Worm (Caenorhabditis elegans) whole organism, L4/young adult: ENCODE data around the gene F22B7.1.

Experiments
- W03F9.2 ChIP-seq: fragments of 150-350 bp; optimal IDR thresholded peaks from 2 replicates; lab custom pipeline; 2014; ENCODE audit warnings: missing biosample characterization, missing genetic modification characterization
- dao-5 ChIP-seq: sonication (generic microtip); optimal IDR thresholded peaks from 2 replicates; lab custom pipeline; 2016; ENCODE audit warnings: missing genotype, missing genetic modification characterization, moderate library complexity, missing compliant biosample characterization
- him-1 ChIP-seq: sonication (generic microtip); optimal IDR thresholded peaks from 2 replicates; lab custom pipeline; 2016; ENCODE audit warnings: missing genotype, missing genetic modification reagents, missing genetic modification characterization, missing compliant biosample characterization

Gene F22B7.1

DNA sequence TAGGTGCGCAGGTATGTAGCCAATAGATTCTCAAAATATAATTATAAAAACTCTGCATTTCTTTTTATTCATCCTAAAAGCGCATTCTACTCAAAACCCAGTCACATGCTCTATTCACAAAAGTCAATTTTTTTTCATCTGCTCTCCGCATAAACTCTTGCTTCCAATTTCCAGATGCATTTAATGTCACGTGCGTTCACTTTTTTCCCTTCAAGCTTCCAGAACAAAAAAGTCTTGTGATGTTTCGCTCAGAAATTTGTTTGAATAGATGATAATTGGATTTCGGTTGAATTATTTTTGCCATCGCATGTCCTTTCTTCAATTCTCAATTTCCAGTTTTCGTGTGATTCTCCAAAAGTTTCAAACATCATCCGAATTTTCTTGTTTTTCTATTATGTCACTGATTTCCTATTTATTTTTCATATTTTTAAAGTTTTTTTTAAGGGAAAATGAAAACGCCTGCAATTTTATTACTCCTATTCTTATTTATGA is at the start of gene F22B7.1:
TSS of gene F22B7.1 (plus strand) at position 442 of the 492 bp plus-strand sequence.
- TF ChIP-seq him-1 (tag; lab: Kevin White, UChicago) (no peak), W03F9.2 (tag; lab: Kevin White, UChicago) (no peak)

DNA sequence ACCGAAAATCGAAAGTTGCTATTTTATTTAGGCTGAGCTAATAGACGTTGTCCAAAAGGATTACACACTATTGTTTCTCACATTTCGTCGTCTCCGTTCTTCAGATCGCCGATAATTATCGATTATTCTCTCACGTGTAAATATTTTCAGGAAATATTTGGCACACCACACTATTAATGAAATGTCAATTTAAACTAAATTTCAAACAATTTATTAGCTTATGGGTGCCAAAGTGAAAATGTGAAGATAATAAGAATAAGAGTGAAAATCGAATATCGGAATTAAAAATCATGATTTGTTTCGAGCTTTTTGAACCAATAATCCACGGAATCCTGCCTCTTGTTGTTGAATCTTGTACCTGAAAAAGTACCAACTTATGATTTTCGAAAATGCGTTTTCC is 48.6 kb upstream of the F22B7.1 start, which contains the start of gene C06E1.11:
TSS of gene C06E1.11 (minus strand) at position 101 of the 400 bp plus-strand sequence.
- TF ChIP-seq W03F9.2 (tag; lab: Kevin White, UChicago) (no peak), dao-5 (no peak), him-1 (tag; lab: Kevin White, UChicago) (no peak)

DNA sequence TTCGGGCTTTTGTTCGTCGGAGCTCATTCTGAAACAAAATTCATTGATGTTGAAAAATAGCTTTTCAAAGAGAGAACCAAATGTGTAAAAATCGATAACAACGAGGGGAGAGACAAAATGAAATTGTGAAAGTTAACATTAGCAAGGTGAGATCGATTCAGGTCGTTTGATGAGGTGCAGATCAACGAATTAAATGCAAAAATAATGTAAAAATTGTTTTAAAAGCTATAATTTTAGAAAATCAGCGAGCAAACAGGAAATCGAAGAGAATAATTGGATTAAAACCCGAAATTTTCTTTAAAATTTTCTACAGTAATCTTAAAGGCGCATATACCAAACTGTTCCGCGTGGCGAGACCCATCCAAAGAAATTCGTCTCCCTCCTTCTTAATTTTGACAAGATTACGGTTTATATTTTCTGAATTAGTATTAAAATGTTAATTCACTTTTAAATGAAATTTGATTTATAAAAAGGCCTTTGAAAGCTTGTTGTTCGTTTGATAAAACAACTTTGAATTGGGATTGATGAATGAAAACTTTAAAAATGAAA is 46.7 kb upstream of the F22B7.1 start, which contains the start of gene C13G5.2:
TSS of gene C13G5.2 (minus strand) at position 51 of the 549 bp plus-strand sequence.
- no peak for TF ChIP-seq dao-5
- TF ChIP-seq W03F9.2 (tag; lab: Kevin White, UChicago) = peak; percentile 37
- no peak for TF ChIP-seq him-1 (tag; lab: Kevin White, UChicago)

DNA sequence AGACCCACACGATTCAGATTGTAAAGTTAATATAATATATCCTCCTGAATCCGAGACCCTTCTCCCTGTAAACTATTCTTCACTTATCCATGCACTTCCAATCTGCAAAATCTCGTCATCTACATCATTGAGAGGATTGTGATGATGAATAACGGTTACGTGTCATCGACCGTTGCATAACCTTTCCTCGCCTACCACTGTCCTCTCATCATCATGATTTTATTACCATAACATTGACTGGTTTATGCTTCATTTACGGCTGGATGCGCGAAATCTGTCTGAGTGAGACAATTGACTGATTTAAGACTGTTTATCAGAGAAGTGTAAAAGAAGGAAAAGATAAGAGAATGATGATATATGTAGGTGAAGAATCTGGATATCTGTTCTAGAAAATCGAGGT is 44.9 kb upstream of the F22B7.1 start:
- TF ChIP-seq him-1 (tag; lab: Kevin White, UChicago) (no peak), dao-5 (no peak), W03F9.2 (tag; lab: Kevin White, UChicago) (no peak)

DNA sequence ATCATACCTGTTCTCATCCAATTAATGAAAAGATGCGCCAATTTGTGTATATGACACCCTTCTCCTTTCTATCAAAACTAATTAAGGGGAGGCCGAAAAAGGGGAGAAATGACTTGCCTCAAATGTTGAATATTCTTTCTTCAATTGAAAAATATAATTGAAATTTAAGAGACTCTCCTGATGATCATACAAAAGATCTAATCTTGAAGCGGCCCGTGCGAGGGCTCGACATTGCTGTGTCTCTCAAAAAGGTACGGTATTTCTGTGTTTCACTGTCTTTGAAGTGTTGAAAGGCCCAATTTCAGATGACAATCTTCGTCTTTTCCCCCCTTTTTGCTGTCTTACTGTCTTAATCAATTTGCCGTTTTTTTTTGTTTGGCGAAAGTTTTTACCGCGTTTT is 44.1 kb upstream of the F22B7.1 start:
- no peak for TF ChIP-seq him-1 (tag; lab: Kevin White, UChicago)
- no peak for TF ChIP-seq W03F9.2 (tag; lab: Kevin White, UChicago)
- TF ChIP-seq dao-5 = no peak

DNA sequence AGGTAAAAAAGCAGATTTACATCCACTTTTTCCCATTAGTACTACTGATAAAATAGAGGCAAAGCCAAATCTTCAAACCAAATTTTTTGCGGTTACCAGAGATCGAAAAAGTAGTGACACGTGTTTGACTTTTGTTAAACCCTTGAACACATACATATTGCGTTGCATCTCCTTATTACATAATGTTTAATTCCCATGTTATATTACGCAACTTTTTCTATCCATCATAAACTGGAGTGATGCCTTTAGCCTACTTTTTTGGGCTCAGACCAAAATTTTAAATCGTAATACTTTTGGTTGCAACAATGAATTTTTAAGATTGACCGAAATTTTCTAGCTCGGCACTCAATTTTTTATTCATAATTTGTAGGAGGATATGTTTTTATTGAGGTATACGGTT is 43.2 kb upstream of the F22B7.1 start:
- TF ChIP-seq him-1 (tag; lab: Kevin White, UChicago) (no peak), dao-5 (no peak), W03F9.2 (tag; lab: Kevin White, UChicago) (no peak)

DNA sequence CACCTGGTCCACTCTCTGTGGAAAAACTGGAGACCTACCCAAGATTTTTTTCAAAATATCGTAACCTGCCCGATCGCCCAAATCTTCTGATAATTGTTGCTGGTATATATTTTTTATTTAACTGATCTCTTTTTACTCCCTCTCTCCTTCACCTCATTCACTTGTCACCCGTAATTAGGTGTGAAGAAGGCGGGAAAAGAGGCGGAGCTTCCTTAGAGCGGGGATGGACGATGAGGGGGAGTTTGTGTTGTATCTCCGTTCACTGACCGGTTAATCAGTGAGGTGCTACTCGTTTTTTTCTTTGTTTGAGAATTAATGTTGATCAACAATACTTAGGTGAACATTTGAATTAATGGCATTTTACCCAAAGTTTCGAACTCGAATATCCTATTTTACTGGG is 42.7 kb upstream of the F22B7.1 start, which contains the start of gene ceh-16:
TSS of gene ceh-16 (plus strand) at position 301 of the 400 bp plus-strand sequence.
- TF ChIP-seq him-1 (tag; lab: Kevin White, UChicago) (no peak), W03F9.2 (tag; lab: Kevin White, UChicago) (no peak), dao-5 (no peak)

DNA sequence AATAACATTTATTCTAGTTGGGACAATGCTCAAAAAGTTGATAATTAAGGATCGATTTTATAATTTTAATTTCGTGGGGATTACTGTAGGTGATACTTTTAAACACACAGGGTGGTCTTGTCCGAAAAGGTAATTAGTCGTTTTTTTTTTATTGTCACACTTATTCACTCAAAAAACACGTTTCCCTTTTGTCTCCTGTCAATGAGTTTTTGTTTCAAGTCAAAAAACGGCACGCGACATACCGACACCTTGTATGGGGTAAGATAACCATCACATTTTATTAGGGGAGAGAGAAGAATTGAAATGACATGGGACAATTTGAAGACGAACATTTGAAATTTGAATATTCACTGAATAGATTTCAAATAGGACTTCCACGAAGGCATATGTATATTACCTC is 40.0 kb upstream of the F22B7.1 start:
- TF ChIP-seq dao-5 = no peak
- no peak for TF ChIP-seq W03F9.2 (tag; lab: Kevin White, UChicago)
- no peak for TF ChIP-seq him-1 (tag; lab: Kevin White, UChicago)

DNA sequence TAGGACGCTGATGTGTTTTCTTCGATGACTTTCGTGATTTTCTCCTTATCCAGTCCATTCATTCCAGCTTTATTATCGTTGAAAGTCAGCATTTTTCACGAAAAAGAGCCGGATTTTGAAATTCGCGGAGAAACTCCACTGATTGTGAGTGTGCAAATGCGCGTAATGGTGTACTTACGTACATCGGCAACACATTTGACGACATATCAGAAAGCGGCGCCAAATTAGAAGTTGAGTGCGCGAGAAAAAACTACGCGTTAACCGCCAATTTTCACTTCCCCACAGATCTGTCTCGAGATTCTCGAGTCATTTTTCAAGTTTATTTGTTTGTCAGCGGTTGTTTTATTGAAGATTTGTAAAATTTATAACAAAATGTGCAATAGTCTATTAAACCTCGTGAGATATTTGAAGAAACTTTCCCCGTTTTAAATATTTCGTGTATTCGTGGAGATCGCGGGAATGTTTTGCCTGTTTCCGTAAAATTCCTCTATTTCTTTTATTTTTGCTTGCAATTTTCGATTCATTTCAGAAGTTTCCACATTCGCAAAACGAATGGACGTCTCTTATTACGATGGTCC is 36.6 kb upstream of the F22B7.1 start, which contains the start of the genes polk-1 and gpr-1:
TSS of gene polk-1 (minus strand) at position 186 of the 578 bp plus-strand sequence.
TSS of gene gpr-1 (plus strand) at position 528 of the 578 bp plus-strand sequence.
- no peak for TF ChIP-seq W03F9.2 (tag; lab: Kevin White, UChicago)
- no peak for TF ChIP-seq dao-5
- TF ChIP-seq him-1 (tag; lab: Kevin White, UChicago) = no peak

DNA sequence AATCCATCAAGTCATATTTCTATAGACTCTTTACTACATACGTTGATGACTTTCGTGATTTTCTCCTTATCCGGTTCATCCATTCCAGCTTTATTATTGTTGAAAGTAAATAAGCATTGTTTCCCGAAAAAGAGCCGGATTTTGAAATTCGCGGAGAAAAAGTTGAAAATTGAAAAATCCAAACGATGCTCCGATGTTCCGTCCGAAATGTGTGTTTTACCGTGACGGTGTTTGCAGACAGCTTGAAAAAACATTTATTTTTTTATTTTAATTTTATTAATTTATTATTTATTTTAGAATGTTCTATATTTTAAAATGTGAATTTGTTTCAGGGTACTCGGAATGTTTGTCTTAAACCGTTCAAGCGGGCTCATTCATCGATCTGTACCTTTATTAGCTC is 34.3 kb upstream of the F22B7.1 start, which contains the start of gene dnj-10:
TSS of gene dnj-10 (plus strand) at position 333 of the 400 bp plus-strand sequence.
- TF ChIP-seq W03F9.2 (tag; lab: Kevin White, UChicago) (peak; percentile 81), him-1 (tag; lab: Kevin White, UChicago) (no peak)

DNA sequence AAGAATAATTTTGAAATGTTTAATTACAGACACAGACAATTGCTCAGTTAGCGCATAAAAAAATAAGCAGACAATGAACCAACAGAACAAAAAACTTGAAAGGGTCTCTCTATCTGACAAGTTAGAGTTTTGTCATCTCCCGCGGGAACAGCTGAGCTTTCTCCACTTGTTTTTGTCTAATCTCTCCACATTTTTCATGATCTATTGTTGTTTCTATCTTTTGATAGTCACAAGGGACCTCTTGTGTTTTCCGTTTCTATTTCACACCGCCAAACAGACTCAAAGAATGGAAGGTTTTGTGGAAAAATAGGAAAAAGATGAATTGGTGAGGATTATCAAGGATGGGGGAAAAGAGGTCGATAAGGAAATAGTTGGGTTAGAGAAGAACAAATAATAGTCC is 28.3 kb upstream of the F22B7.1 start:
- TF ChIP-seq him-1 (tag; lab: Kevin White, UChicago) (no peak), dao-5 (no peak), W03F9.2 (tag; lab: Kevin White, UChicago) (no peak)

DNA sequence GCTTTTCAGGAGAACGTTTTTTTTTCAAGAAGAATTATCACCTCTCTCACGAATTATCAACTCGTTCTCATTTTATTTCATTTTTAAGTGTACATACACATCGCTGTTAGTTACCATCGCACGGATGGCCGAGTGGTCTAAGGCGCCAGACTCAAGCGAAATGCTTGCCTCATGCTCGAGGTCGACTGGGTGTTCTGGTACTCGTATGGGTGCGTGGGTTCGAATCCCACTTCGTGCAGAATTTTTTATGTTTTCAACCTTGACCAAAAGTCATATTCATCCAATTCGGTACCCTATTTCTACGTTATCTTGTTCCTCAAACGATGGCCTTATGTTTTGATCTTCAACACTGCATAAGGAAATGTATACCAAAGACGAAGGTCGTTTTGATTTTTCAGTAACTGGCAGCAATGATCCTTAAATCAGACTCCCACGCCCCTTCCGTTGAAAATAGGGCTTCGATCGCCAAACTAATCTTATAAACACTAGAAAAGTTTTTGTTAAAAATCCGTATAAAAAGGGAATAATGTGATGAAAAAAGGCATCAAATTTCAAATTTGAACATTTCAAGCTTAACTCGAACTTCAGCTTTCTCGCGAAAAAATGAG is 25.8 kb upstream of the F22B7.1 start, which contains the start of gene fip-1:
TSS of gene fip-1 (plus strand) at position 558 of the 608 bp plus-strand sequence.
- peak; percentile 65 for TF ChIP-seq W03F9.2 (tag; lab: Kevin White, UChicago)
- no peak for TF ChIP-seq him-1 (tag; lab: Kevin White, UChicago)
- TF ChIP-seq dao-5 = no peak

DNA sequence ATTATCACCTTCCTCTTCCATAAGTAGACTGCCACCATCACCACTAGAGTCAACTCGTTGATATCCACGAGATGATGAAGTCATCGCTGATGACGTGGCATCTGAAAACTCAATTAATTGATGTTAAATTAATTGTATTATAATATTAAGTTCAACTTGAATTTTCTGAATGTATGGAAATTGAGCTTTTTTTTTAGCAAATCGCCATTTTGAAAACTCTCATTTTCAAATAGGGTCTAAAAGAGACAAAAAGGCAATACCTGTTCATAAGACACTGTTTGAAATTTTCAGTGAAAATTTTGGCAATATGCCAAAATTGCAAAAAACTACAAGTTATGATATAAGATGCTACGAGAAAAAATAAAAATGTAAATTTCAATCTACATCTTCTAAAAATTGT is 21.5 kb upstream of the F22B7.1 start, which contains the start of gene twk-7:
TSS of gene twk-7 (minus strand) at position 101 of the 400 bp plus-strand sequence.
- TF ChIP-seq W03F9.2 (tag; lab: Kevin White, UChicago) = no peak
- TF ChIP-seq dao-5 = no peak
- no peak for TF ChIP-seq him-1 (tag; lab: Kevin White, UChicago)

DNA sequence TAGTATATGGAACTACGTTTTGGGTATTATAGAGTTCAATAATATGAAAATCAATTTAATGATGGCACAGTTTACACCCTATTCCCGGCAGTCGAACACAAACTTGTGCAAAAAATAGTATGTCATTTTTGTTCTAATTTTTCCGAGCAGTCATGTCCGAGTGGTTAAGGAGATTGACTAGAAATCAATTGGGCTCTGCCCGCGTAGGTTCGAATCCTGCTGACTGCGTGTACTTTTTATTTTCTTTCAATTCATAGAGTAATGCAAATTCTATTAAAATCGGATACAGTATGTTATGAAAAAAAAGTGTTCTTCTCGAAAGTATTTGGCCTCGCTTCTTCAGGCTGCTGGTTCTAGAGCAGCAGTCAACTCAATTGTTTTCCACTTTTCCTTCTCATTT is 19.1 kb upstream of the F22B7.1 start:
- TF ChIP-seq him-1 (tag; lab: Kevin White, UChicago) (no peak), dao-5 (no peak), W03F9.2 (tag; lab: Kevin White, UChicago) (no peak)
